Fruit fly (Drosophila melanogaster) whole organism: ENCODE data around the gene Nmdar1.

Experiments
- CG8478 ChIP-seq: fragments of >200 bp; optimal IDR thresholded peaks from 2 replicates; lab custom pipeline; 2018; ENCODE audit warnings: inconsistent platforms
- Dll ChIP-seq: fragments of >200 bp; optimal IDR thresholded peaks from 2 replicates; lab custom pipeline; 2017
- EcR ChIP-seq, 2 experiments: fragments of >200 bp; optimal IDR thresholded peaks; 2 replicates each; lab custom pipeline; 2017; ENCODE audit warnings: missing biosample characterization in 2 of 2, missing genetic modification characterization in 2 of 2, missing genetic modification reagents in 2 of 2
- pan ChIP-seq: fragments of >200 bp; optimal IDR thresholded peaks from 2 replicates; lab custom pipeline; 2017
- psq ChIP-seq: fragments of >200 bp; optimal IDR thresholded peaks from 2 replicates; lab custom pipeline; 2017
- usp ChIP-seq: fragments of >200 bp; optimal IDR thresholded peaks from 2 replicates; lab custom pipeline; 2017; ENCODE audit warnings: missing biosample characterization, missing genetic modification characterization, mixed read lengths

The Nmdar1 gene

dm6 chr3R:5464481-5464880, 58.6 kb downstream of the Nmdar1 start, which contains the start of gene PEK:
Gene PEK, minus strand, starts transcription at chr3R:5464753.
- TF ChIP-seq CG8478 (lab: Kevin White, UChicago): no peak
- TF ChIP-seq usp (GFP tag; lab: Kevin White, UChicago): no peak
- no peak for TF ChIP-seq Dll
- TF ChIP-seq pan: no peak
- TF ChIP-seq EcR (GFP tag; optimal IDR thresholded peaks at IDR 0.05; lab: Kevin White, UChicago): no peak
- TF ChIP-seq psq (lab: Kevin White, UChicago): no peak

dm6 chr3R:5463199-5463949, 59.8 kb downstream of the Nmdar1 start:
- no peak for TF ChIP-seq EcR (GFP tag; optimal IDR thresholded peaks at IDR 0.05; lab: Kevin White, UChicago)
- no peak for TF ChIP-seq pan
- TF ChIP-seq usp (GFP tag; lab: Kevin White, UChicago): no peak
- no peak for TF ChIP-seq psq (lab: Kevin White, UChicago)
- no peak for TF ChIP-seq CG8478 (lab: Kevin White, UChicago)
- TF ChIP-seq Dll: no peak
